Fruit fly (Drosophila melanogaster) whole organism, embryonic: ENCODE data around the gene SsRbeta.
A peak's percentile ranks its signal among the peaks of the same experiment; 100 is the strongest.

Source experiments
- ATbp ChIP-seq: fragments of 200-800 bp; sonication (Bioruptor generic); optimal IDR thresholded peaks from 2 replicates; lab custom pipeline; 2017; ENCODE audit warnings: missing biosample characterization, mild to moderate bottlenecking, missing genetic modification characterization, missing genetic modification reagents
- CG10267 ChIP-seq: fragments of 200-800 bp; sonication (Bioruptor generic); optimal IDR thresholded peaks from 2 replicates; lab custom pipeline; 2018; ENCODE audit warnings: missing biosample characterization, mild to moderate bottlenecking, missing genetic modification characterization, moderate library complexity
- CG10274 ChIP-seq: fragments of 200-800 bp; sonication (Bioruptor generic); optimal IDR thresholded peaks from 3 replicates; lab custom pipeline; 2017; ENCODE audit warnings: missing biosample characterization, mild to moderate bottlenecking, missing genetic modification characterization
- CG12104 ChIP-seq: fragments of 200-800 bp; sonication (Bioruptor generic); optimal IDR thresholded peaks from 3 replicates; lab custom pipeline; 2016; ENCODE audit warnings: missing biosample characterization, missing genetic modification characterization
- CG12299 ChIP-seq: fragments of 200-800 bp; sonication (Bioruptor generic); optimal IDR thresholded peaks from 2 replicates; lab custom pipeline; 2018; ENCODE audit warnings: missing biosample characterization, mild to moderate bottlenecking, missing genetic modification characterization
- CG13287 ChIP-seq: fragments of 200-800 bp; sonication (Bioruptor generic); IDR thresholded peaks from 2 replicates; pipeline ENCODE4 v1.3.6; 2022; ENCODE audit warnings: missing biosample characterization, missing genetic modification characterization; ENCODE audit not compliant: partially characterized antibody
- CG14441 ChIP-seq: fragments of 200-800 bp; sonication (Bioruptor generic); IDR thresholded peaks from 2 replicates; pipeline ENCODE4 v1.3.6; 2022; ENCODE audit warnings: missing biosample characterization, missing genetic modification characterization
- CG14667 ChIP-seq: fragments of 200-800 bp; sonication (Bioruptor generic); IDR thresholded peaks from 2 replicates; pipeline ENCODE4 v1.3.6; 2022; ENCODE audit warnings: missing biosample characterization, missing genetic modification characterization
- CG15269 ChIP-seq: fragments of 200-800 bp; sonication (Bioruptor generic); optimal IDR thresholded peaks from 2 replicates; lab custom pipeline; 2018; ENCODE audit warnings: missing biosample characterization, mild to moderate bottlenecking, missing genetic modification characterization, moderate library complexity
- CG17186 ChIP-seq: fragments of 200-800 bp; sonication (Bioruptor generic); optimal IDR thresholded peaks from 3 replicates; lab custom pipeline; 2017; ENCODE audit warnings: missing biosample characterization, missing genetic modification reagents, missing genetic modification characterization
- CG18599 ChIP-seq: fragments of 200-800 bp; sonication (Bioruptor generic); optimal IDR thresholded peaks from 3 replicates; lab custom pipeline; 2017; ENCODE audit warnings: missing biosample characterization, missing genetic modification characterization, mild to moderate bottlenecking, moderate library complexity, missing genetic modification reagents
- CG18764 ChIP-seq: fragments of 200-800 bp; sonication (Bioruptor generic); optimal IDR thresholded peaks from 3 replicates; lab custom pipeline; 2016; ENCODE audit warnings: missing biosample characterization, missing genetic modification characterization
- CG2712 ChIP-seq: fragments of 200-800 bp; optimal IDR thresholded peaks from 3 replicates; lab custom pipeline; 2019; ENCODE audit warnings: missing biosample characterization, mild to moderate bottlenecking, missing genetic modification characterization, moderate library complexity
- CG30020 ChIP-seq: fragments of 200-800 bp; optimal IDR thresholded peaks from 2 replicates; lab custom pipeline; 2019; ENCODE audit warnings: missing biosample characterization, mild to moderate bottlenecking, missing genetic modification characterization, moderate library complexity
- CG4854 ChIP-seq: fragments of 200-800 bp; sonication (Bioruptor generic); optimal IDR thresholded peaks from 2 replicates; lab custom pipeline; 2016; ENCODE audit warnings: missing biosample characterization, missing genetic modification characterization, inconsistent platforms
- CG6175 ChIP-seq: fragments of 200-800 bp; sonication (Bioruptor generic); IDR thresholded peaks from 3 replicates; pipeline ENCODE4 v1.3.6; 2022; ENCODE audit warnings: missing biosample characterization, missing genetic modification characterization
- CG6654 ChIP-seq: fragments of 200-800 bp; sonication (Bioruptor generic); optimal IDR thresholded peaks from 2 replicates; lab custom pipeline; 2017; ENCODE audit warnings: missing biosample characterization, mild to moderate bottlenecking, missing genetic modification characterization
- CG7745 ChIP-seq: fragments of 200-800 bp; sonication (Bioruptor generic); optimal IDR thresholded peaks from 2 replicates; lab custom pipeline; 2018; ENCODE audit warnings: missing biosample characterization, mild to moderate bottlenecking, missing genetic modification characterization, moderate library complexity
- CG7963 ChIP-seq: fragments of 200-800 bp; sonication (Bioruptor generic); IDR thresholded peaks from 3 replicates; pipeline ENCODE4 v1.3.6; 2022; ENCODE audit warnings: missing biosample characterization, missing genetic modification characterization; ENCODE audit not compliant: partially characterized antibody
- CG8281 ChIP-seq: fragments of 200-800 bp; sonication (Bioruptor generic); optimal IDR thresholded peaks from 2 replicates; lab custom pipeline; 2018; ENCODE audit warnings: missing biosample characterization, mild to moderate bottlenecking, missing genetic modification characterization, moderate library complexity
- Camta ChIP-seq: fragments of 200-800 bp; sonication (Bioruptor generic); optimal IDR thresholded peaks from 2 replicates; lab custom pipeline; 2016; ENCODE audit warnings: missing biosample characterization, missing genetic modification characterization
- Chrac-16 ChIP-seq: fragments of 200-800 bp; sonication (Bioruptor generic); optimal IDR thresholded peaks from 3 replicates; lab custom pipeline; 2016; ENCODE audit warnings: missing biosample characterization, missing genetic modification characterization
- Doc3 ChIP-seq: fragments of 200-800 bp; sonication (Bioruptor generic); IDR thresholded peaks from 3 replicates; pipeline ENCODE4 v1.3.6; 2022; ENCODE audit warnings: missing biosample characterization, missing genetic modification characterization; ENCODE audit not compliant: partially characterized antibody
- Gsc ChIP-seq: fragments of 200-800 bp; sonication (Bioruptor generic); IDR thresholded peaks from 2 replicates; pipeline ENCODE4 v1.3.6; 2022; ENCODE audit warnings: missing biosample characterization, missing genetic modification characterization
- Hr78 ChIP-seq, 2 experiments: fragments of 200-800 bp in 1 of 2; fragments of >200 bp in 1 of 2; sonication (Bioruptor generic) in 1 of 2; optimal IDR thresholded peaks; 2 replicates each; lab custom pipeline; 2017 to 2019; ENCODE audit warnings: missing biosample characterization in 2 of 2, missing genetic modification characterization in 2 of 2, mild to moderate bottlenecking in 1 of 2, moderate library complexity in 1 of 2
- Med ChIP-seq: fragments of 200-800 bp; sonication (Bioruptor generic); peaks from one replicate; lab custom pipeline; 2016; ENCODE audit warnings: missing biosample characterization, missing genetic modification characterization, mild to moderate bottlenecking, inconsistent platforms, moderate library complexity
- Meics ChIP-seq: fragments of 200-800 bp; sonication (Bioruptor generic); optimal IDR thresholded peaks from 2 replicates; lab custom pipeline; 2017; ENCODE audit warnings: missing biosample characterization, mild to moderate bottlenecking, missing genetic modification characterization
- Oaz ChIP-seq: fragments of 200-800 bp; sonication (Bioruptor generic); IDR thresholded peaks from 2 replicates; pipeline ENCODE4 v1.3.6; 2022; ENCODE audit warnings: missing biosample characterization, missing genetic modification characterization
- Ravus ChIP-seq: fragments of 200-800 bp; sonication (Bioruptor generic); IDR thresholded peaks from 2 replicates; pipeline ENCODE4 v1.3.6; 2022; ENCODE audit warnings: missing biosample characterization, missing genetic modification characterization
- Rfx ChIP-seq: fragments of 200-800 bp; sonication (Bioruptor generic); IDR thresholded peaks from 2 replicates; pipeline ENCODE4 v1.3.6; 2022; ENCODE audit warnings: missing biosample characterization, missing genetic modification characterization
- Side ChIP-seq: fragments of 200-800 bp; sonication (Bioruptor generic); optimal IDR thresholded peaks from 2 replicates; lab custom pipeline; 2016; ENCODE audit warnings: missing biosample characterization, missing genetic modification characterization
- ac ChIP-seq: fragments of 200-800 bp; sonication (Bioruptor generic); optimal IDR thresholded peaks from 3 replicates; lab custom pipeline; 2017; ENCODE audit warnings: missing biosample characterization, mild to moderate bottlenecking, missing genetic modification characterization
- bbx ChIP-seq: fragments of 200-800 bp; sonication (Bioruptor generic); IDR thresholded peaks from 2 replicates; pipeline ENCODE4 v1.3.6; 2022; ENCODE audit warnings: missing biosample characterization, missing genetic modification characterization; ENCODE audit not compliant: partially characterized antibody
- caup ChIP-seq: fragments of 200-800 bp; sonication (Bioruptor generic); optimal IDR thresholded peaks from 3 replicates; lab custom pipeline; 2017; ENCODE audit warnings: missing biosample characterization, mild to moderate bottlenecking, missing genetic modification characterization, moderate library complexity; ENCODE audit not compliant: severe bottlenecking
- corto ChIP-seq: fragments of 200-800 bp; sonication (Bioruptor generic); optimal IDR thresholded peaks from 2 replicates; lab custom pipeline; 2016; ENCODE audit warnings: missing biosample characterization, mild to moderate bottlenecking, missing genetic modification characterization, moderate library complexity
- dan ChIP-seq: fragments of 200-800 bp; sonication (Bioruptor generic); IDR thresholded peaks from 2 replicates; pipeline ENCODE4 v1.3.6; 2022; ENCODE audit warnings: missing biosample characterization, missing genetic modification characterization
- dm ChIP-seq: fragments of 200-800 bp; sonication (Bioruptor generic); optimal IDR thresholded peaks from 3 replicates; lab custom pipeline; 2016; ENCODE audit warnings: missing biosample characterization, missing genetic modification characterization
- fd96Cb ChIP-seq: fragments of 200-800 bp; sonication (Bioruptor generic); optimal IDR thresholded peaks from 2 replicates; lab custom pipeline; 2018; ENCODE audit warnings: missing biosample characterization, mild to moderate bottlenecking, missing genetic modification characterization, moderate library complexity
- gcm ChIP-seq: fragments of 200-800 bp; sonication (Bioruptor generic); optimal IDR thresholded peaks from 2 replicates; lab custom pipeline; 2019; ENCODE audit warnings: missing biosample characterization, mild to moderate bottlenecking, missing genetic modification characterization, moderate library complexity
- ham ChIP-seq: fragments of 200-800 bp; sonication (Bioruptor generic); IDR thresholded peaks from 2 replicates; pipeline ENCODE4 v1.3.6; 2022; ENCODE audit warnings: missing biosample characterization, missing genetic modification characterization
- kay ChIP-seq: fragments of 200-800 bp; sonication (Bioruptor generic); optimal IDR thresholded peaks from 2 replicates; lab custom pipeline; 2016; ENCODE audit warnings: missing biosample characterization, missing genetic modification characterization
- ken ChIP-seq: fragments of 200-800 bp; sonication (Bioruptor generic); IDR thresholded peaks from 3 replicates; pipeline ENCODE4 v1.3.6; 2022; ENCODE audit warnings: missing biosample characterization, missing genetic modification characterization
- lilli ChIP-seq: fragments of 200-800 bp; sonication (Bioruptor generic); optimal IDR thresholded peaks from 3 replicates; lab custom pipeline; 2016; ENCODE audit warnings: missing biosample characterization, missing genetic modification characterization
- mam ChIP-seq: fragments of 200-800 bp; sonication (Bioruptor generic); optimal IDR thresholded peaks from 3 replicates; lab custom pipeline; 2016; ENCODE audit warnings: missing biosample characterization, missing genetic modification characterization
- odd ChIP-seq: fragments of 200-800 bp; sonication (Bioruptor generic); optimal IDR thresholded peaks from 2 replicates; lab custom pipeline; 2017; ENCODE audit warnings: missing biosample characterization, mild to moderate bottlenecking, missing genetic modification characterization
- run ChIP-seq: fragments of 200-800 bp; sonication (Bioruptor generic); optimal IDR thresholded peaks from 3 replicates; lab custom pipeline; 2018; ENCODE audit warnings: missing biosample characterization, mild to moderate bottlenecking, missing genetic modification characterization
- sima ChIP-seq: fragments of 200-800 bp; sonication (Bioruptor generic); optimal IDR thresholded peaks from 2 replicates; lab custom pipeline; 2016; ENCODE audit warnings: missing biosample characterization, missing genetic modification characterization
- sr ChIP-seq: fragments of 200-800 bp; sonication (Bioruptor generic); IDR thresholded peaks from 3 replicates; pipeline ENCODE4 v1.3.6; 2022; ENCODE audit warnings: missing biosample characterization, missing genetic modification characterization
- ttk ChIP-seq: fragments of 200-800 bp; sonication (Bioruptor generic); IDR thresholded peaks from 2 replicates; pipeline ENCODE4 v2.1.2; 2022; ENCODE audit warnings: missing biosample characterization, missing genetic modification characterization
- vvl ChIP-seq: fragments of 200-800 bp; sonication (Bioruptor generic); IDR thresholded peaks from 2 replicates; pipeline ENCODE4 v1.3.6; 2022; ENCODE audit warnings: missing biosample characterization, missing genetic modification characterization
- zen ChIP-seq: fragments of 200-800 bp; sonication (Bioruptor generic); optimal IDR thresholded peaks from 3 replicates; lab custom pipeline; 2018; ENCODE audit warnings: missing biosample characterization, mild to moderate bottlenecking, missing genetic modification characterization, moderate library complexity

Gene SsRbeta

DNA sequence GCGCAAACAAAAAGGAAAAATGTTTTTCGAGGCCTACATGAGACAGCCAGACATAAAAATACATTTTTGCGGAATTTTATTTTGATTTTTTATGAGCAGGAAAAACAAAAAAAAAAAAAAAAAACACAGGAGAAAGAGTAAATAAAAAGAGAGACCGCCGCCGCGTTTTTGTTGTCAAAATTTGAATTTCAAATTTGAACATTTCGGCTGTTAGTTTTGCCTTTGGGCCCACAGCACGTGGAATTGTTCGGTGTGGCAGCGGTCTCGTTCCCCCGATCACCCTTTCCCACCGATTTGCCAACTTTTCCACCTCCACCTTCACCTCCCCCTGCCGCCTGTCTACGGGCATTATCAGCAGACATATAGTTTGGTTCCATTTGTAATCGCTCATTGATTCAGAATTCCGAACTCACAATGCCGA is 27.4 kb downstream of the SsRbeta start (continued):
- TF ChIP-seq CG2712 (tag; lab: Kevin White, UChicago) (no peak), Ravus (GFP tag; lab: Robert Waterston, UW) (no peak), Hr78 (GFP tag; optimal IDR thresholded peaks at IDR 0.05; lab: Kevin White, UChicago) (no peak), gcm (GFP tag; lab: Kevin White, UChicago) (no peak), Med (GFP tag; lab: Kevin White, UChicago) (peak; percentile 93), CG12104 (no peak), CG17186 (no peak), Doc3 (GFP tag; lab: Robert Waterston, UW) (no peak), odd (GFP tag; lab: Kevin White, UChicago) (no peak), CG10274 (no peak), CG15269 (tag; lab: Kevin White, UChicago) (no peak), mam (GFP tag; lab: Kevin White, UChicago) (no peak), CG4854 (GFP tag; lab: Kevin White, UChicago) (no peak), ham (GFP tag; lab: Robert Waterston, UW) (no peak), Gsc (no peak), corto (GFP tag; lab: Kevin White, UChicago) (no peak), lilli (GFP tag; lab: Kevin White, UChicago) (no peak), sima (GFP tag; lab: Kevin White, UChicago) (no peak), vvl (GFP tag; lab: Robert Waterston, UW) (peak; percentile 87), ttk (GFP tag; lab: Robert Waterston, UW) (no peak), fd96Cb (tag; lab: Kevin White, UChicago) (no peak), kay (GFP tag; lab: Kevin White, UChicago) (no peak), bbx (no peak), CG7963 (GFP tag; lab: Robert Waterston, UW) (no peak), ATbp (GFP tag; lab: Kevin White, UChicago) (no peak), ken (GFP tag; lab: Robert Waterston, UW) (no peak), Rfx (GFP tag; lab: Robert Waterston, UW) (no peak), Meics (no peak), CG8281 (tag; lab: Kevin White, UChicago) (no peak), CG7745 (no peak), CG14667 (GFP tag; lab: Robert Waterston, UW) (no peak), dan (GFP tag; lab: Robert Waterston, UW) (no peak), dm (GFP tag; lab: Kevin White, UChicago) (no peak), sr (GFP tag; lab: Robert Waterston, UW) (no peak), Oaz (GFP tag; lab: Robert Waterston, UW) (no peak), zen (tag; lab: Kevin White, UChicago) (no peak), CG18764 (GFP tag; lab: Kevin White, UChicago) (no peak), Side (GFP tag; lab: Kevin White, UChicago) (no peak), CG13287 (no peak), run (tag; lab: Kevin White, UChicago) (no peak), CG10267 (tag; lab: Kevin White, UChicago) (no peak), CG30020 (no peak), CG18599 (GFP tag; lab: Kevin White, UChicago) (no peak), caup (GFP tag; lab: Kevin White, UChicago) (no peak), CG12299 (tag; lab: Kevin White, UChicago) (no peak), Chrac-16 (GFP tag; lab: Kevin White, UChicago) (no peak), CG6654 (GFP tag; lab: Kevin White, UChicago) (no peak), ac (GFP tag; lab: Kevin White, UChicago) (no peak), Camta (no peak), CG14441 (GFP tag; lab: Robert Waterston, UW) (peak; percentile 39; the same call in 1 of the 2 replicates), CG6175 (GFP tag; lab: Robert Waterston, UW) (peak; percentile 77)
